Fruit fly (Drosophila melanogaster) whole organism, embryonic: Measurements from ENCODE around the gene AnxB9.

Source experiments
- Asciz ChIP-seq: fragments of 200-800 bp; sonication (Bioruptor generic); optimal IDR thresholded peaks from 2 replicates; lab custom pipeline; 2017; ENCODE audit warnings: missing biosample characterization, mild to moderate bottlenecking, missing genetic modification characterization, missing genetic modification reagents
- CG10209 ChIP-seq: fragments of 200-800 bp; sonication (Bioruptor generic); optimal IDR thresholded peaks from 3 replicates; lab custom pipeline; 2017; ENCODE audit warnings: missing biosample characterization, mild to moderate bottlenecking, missing genetic modification characterization, missing genetic modification reagents
- CG10462 ChIP-seq: fragments of 200-800 bp; sonication (Bioruptor generic); optimal IDR thresholded peaks from 2 replicates; lab custom pipeline; 2016; ENCODE audit warnings: missing biosample characterization, missing genetic modification characterization
- CG10543 ChIP-seq: fragments of 200-800 bp; sonication (Bioruptor generic); optimal IDR thresholded peaks from 3 replicates; lab custom pipeline; 2017; ENCODE audit warnings: missing biosample characterization, mild to moderate bottlenecking, missing genetic modification characterization, moderate library complexity
- CG11456 ChIP-seq: fragments of 200-800 bp; sonication (Bioruptor generic); IDR thresholded peaks from 3 replicates; pipeline ENCODE4 v1.3.6; 2022; ENCODE audit warnings: missing biosample characterization, missing genetic modification characterization
- CG11504 ChIP-seq: fragments of 200-800 bp; sonication (Bioruptor generic); optimal IDR thresholded peaks from 3 replicates; lab custom pipeline; 2019; ENCODE audit warnings: missing biosample characterization, mild to moderate bottlenecking, missing genetic modification characterization, moderate library complexity
- CG12659 ChIP-seq: fragments of 200-800 bp; sonication (Bioruptor generic); optimal IDR thresholded peaks from 3 replicates; lab custom pipeline; 2017; ENCODE audit warnings: mild to moderate bottlenecking, missing biosample characterization, missing genetic modification reagents, missing genetic modification characterization
- CG13123 ChIP-seq: fragments of 200-800 bp; sonication (Bioruptor generic); optimal IDR thresholded peaks from 2 replicates; lab custom pipeline; 2016; ENCODE audit warnings: missing biosample characterization, missing genetic modification characterization
- CG13287 ChIP-seq: fragments of 200-800 bp; sonication (Bioruptor generic); IDR thresholded peaks from 2 replicates; pipeline ENCODE4 v1.3.6; 2022; ENCODE audit warnings: missing biosample characterization, missing genetic modification characterization; ENCODE audit not compliant: partially characterized antibody
- CG13296 ChIP-seq: fragments of 200-800 bp; sonication (Bioruptor generic); optimal IDR thresholded peaks from 3 replicates; lab custom pipeline; 2018; ENCODE audit warnings: missing biosample characterization, mild to moderate bottlenecking, missing genetic modification characterization
- CG14014 ChIP-seq: fragments of 200-800 bp; sonication (Bioruptor generic); IDR thresholded peaks from 2 replicates; pipeline ENCODE4 v1.3.6; 2022; ENCODE audit warnings: missing biosample characterization, missing genetic modification characterization
- CG14050 ChIP-seq: fragments of 200-800 bp; sonication (Bioruptor generic); IDR thresholded peaks from 3 replicates; pipeline ENCODE4 v1.3.6; 2022; ENCODE audit warnings: missing biosample characterization, missing genetic modification characterization
- CG14667 ChIP-seq: fragments of 200-800 bp; sonication (Bioruptor generic); IDR thresholded peaks from 2 replicates; pipeline ENCODE4 v1.3.6; 2022; ENCODE audit warnings: missing biosample characterization, missing genetic modification characterization
- CG15601 ChIP-seq: fragments of 200-800 bp; sonication (Bioruptor generic); optimal IDR thresholded peaks from 3 replicates; lab custom pipeline; 2019; ENCODE audit warnings: missing biosample characterization, mild to moderate bottlenecking, missing genetic modification characterization, moderate library complexity
- CG16815 ChIP-seq: fragments of 200-800 bp; sonication (Bioruptor generic); optimal IDR thresholded peaks from 3 replicates; lab custom pipeline; 2017; ENCODE audit warnings: missing biosample characterization, mild to moderate bottlenecking, missing genetic modification characterization
- CG18619 ChIP-seq: fragments of 200-800 bp; sonication (Bioruptor generic); optimal IDR thresholded peaks from 3 replicates; lab custom pipeline; 2017; ENCODE audit warnings: missing biosample characterization, mild to moderate bottlenecking, missing genetic modification characterization
- CG30431 ChIP-seq: fragments of 200-800 bp; sonication (Bioruptor generic); optimal IDR thresholded peaks from 2 replicates; lab custom pipeline; 2017; ENCODE audit warnings: missing biosample characterization, missing genetic modification characterization
- CG3065 ChIP-seq: fragments of 200-800 bp; sonication (Bioruptor generic); optimal IDR thresholded peaks from 2 replicates; lab custom pipeline; 2016; ENCODE audit warnings: missing biosample characterization, missing genetic modification characterization
- CG32767 ChIP-seq: fragments of 200-800 bp; sonication (Bioruptor generic); IDR thresholded peaks from 2 replicates; pipeline ENCODE4 v1.3.6; 2022; ENCODE audit warnings: missing biosample characterization, missing genetic modification characterization
- CG4282 ChIP-seq: fragments of 200-800 bp; sonication (Bioruptor generic); optimal IDR thresholded peaks from 2 replicates; lab custom pipeline; 2016; ENCODE audit warnings: missing biosample characterization, missing genetic modification characterization
- CG6272 ChIP-seq: fragments of 200-800 bp; sonication (Bioruptor generic); IDR thresholded peaks from 2 replicates; pipeline ENCODE4 v1.3.6; 2022; ENCODE audit warnings: missing biosample characterization, missing genetic modification characterization
- CG8388 ChIP-seq: fragments of 200-800 bp; sonication (Bioruptor generic); optimal IDR thresholded peaks from 2 replicates; lab custom pipeline; 2019; ENCODE audit warnings: missing biosample characterization, mild to moderate bottlenecking, missing genetic modification characterization, moderate library complexity
- CG8944 ChIP-seq: fragments of 200-800 bp; sonication (Bioruptor generic); optimal IDR thresholded peaks from 3 replicates; lab custom pipeline; 2016; ENCODE audit warnings: missing biosample characterization, missing genetic modification characterization
- Doc2 ChIP-seq: fragments of 200-800 bp; sonication (Bioruptor generic); IDR thresholded peaks from 2 replicates; pipeline ENCODE4 v1.3.6; 2022; ENCODE audit warnings: missing biosample characterization, missing genetic modification characterization
- Gsc ChIP-seq: fragments of 200-800 bp; sonication (Bioruptor generic); IDR thresholded peaks from 2 replicates; pipeline ENCODE4 v1.3.6; 2022; ENCODE audit warnings: missing biosample characterization, missing genetic modification characterization
- H2.0 ChIP-seq: fragments of 200-800 bp; sonication (Bioruptor generic); IDR thresholded peaks from 2 replicates; pipeline ENCODE4 v1.3.6; 2022; ENCODE audit warnings: missing biosample characterization, missing genetic modification characterization
- HLH54F ChIP-seq: fragments of 200-800 bp; sonication (Bioruptor generic); optimal IDR thresholded peaks from 3 replicates; lab custom pipeline; 2016; ENCODE audit warnings: missing biosample characterization, missing genetic modification characterization
- Lpt ChIP-seq: fragments of >200 bp; optimal IDR thresholded peaks from 2 replicates; lab custom pipeline; 2018; ENCODE audit warnings: missing biosample characterization, missing genetic modification characterization
- NC2β ChIP-seq: fragments of 200-800 bp; sonication (Bioruptor generic); optimal IDR thresholded peaks from 2 replicates; lab custom pipeline; 2016; ENCODE audit warnings: missing biosample characterization, missing genetic modification characterization
- Nf-YC ChIP-seq: fragments of 200-800 bp; optimal IDR thresholded peaks from 3 replicates; lab custom pipeline; 2019; ENCODE audit warnings: missing biosample characterization, mild to moderate bottlenecking, missing genetic modification characterization, moderate library complexity
- Side ChIP-seq: fragments of 200-800 bp; sonication (Bioruptor generic); optimal IDR thresholded peaks from 2 replicates; lab custom pipeline; 2016; ENCODE audit warnings: missing biosample characterization, missing genetic modification characterization
- YL-1 ChIP-seq: fragments of 200-800 bp; sonication (Bioruptor generic); optimal IDR thresholded peaks from 3 replicates; lab custom pipeline; 2017; ENCODE audit warnings: missing biosample characterization, mild to moderate bottlenecking, missing genetic modification characterization
- ap ChIP-seq: fragments of 200-800 bp; sonication (Bioruptor generic); IDR thresholded peaks from 2 replicates; pipeline ENCODE4 v1.3.6; 2022; ENCODE audit warnings: missing biosample characterization, missing genetic modification characterization
- btn ChIP-seq: fragments of 200-800 bp; sonication (Bioruptor generic); optimal IDR thresholded peaks from 2 replicates; lab custom pipeline; 2016; ENCODE audit warnings: missing biosample characterization, missing genetic modification characterization
- ci ChIP-seq: fragments of 200-800 bp; sonication (Bioruptor generic); IDR thresholded peaks from 3 replicates; pipeline ENCODE4 v1.3.6; 2022; ENCODE audit warnings: missing biosample characterization, missing genetic modification characterization
- dan ChIP-seq: fragments of 200-800 bp; sonication (Bioruptor generic); IDR thresholded peaks from 2 replicates; pipeline ENCODE4 v1.3.6; 2022; ENCODE audit warnings: missing biosample characterization, missing genetic modification characterization
- gro ChIP-seq: fragments of 200-800 bp; sonication (Bioruptor generic); optimal IDR thresholded peaks from 2 replicates; lab custom pipeline; 2016; ENCODE audit warnings: missing biosample characterization, missing genetic modification characterization
- her ChIP-seq: fragments of 200-800 bp; sonication (Bioruptor generic); optimal IDR thresholded peaks from 2 replicates; lab custom pipeline; 2016; ENCODE audit warnings: missing biosample characterization, missing genetic modification characterization
- hth ChIP-seq: fragments of >200 bp; optimal IDR thresholded peaks from 2 replicates; lab custom pipeline; 2017; ENCODE audit warnings: inconsistent platforms
- jigr1 ChIP-seq: fragments of 200-800 bp; sonication (Bioruptor generic); IDR thresholded peaks from 3 replicates; pipeline ENCODE4 v1.3.6; 2022; ENCODE audit warnings: missing biosample characterization, missing genetic modification characterization
- klu ChIP-seq: fragments of 200-800 bp; sonication (Bioruptor generic); IDR thresholded peaks from 2 replicates; pipeline ENCODE4 v1.3.6; 2022; ENCODE audit warnings: missing biosample characterization, missing genetic modification characterization
- knrl ChIP-seq: fragments of 200-800 bp; sonication (Bioruptor generic); IDR thresholded peaks from 3 replicates; pipeline ENCODE4 v1.3.6; 2022; ENCODE audit warnings: missing biosample characterization, missing genetic modification characterization; ENCODE audit not compliant: partially characterized antibody
- lab ChIP-seq: fragments of 200-800 bp; sonication (Bioruptor generic); optimal IDR thresholded peaks from 3 replicates; lab custom pipeline; 2017; ENCODE audit warnings: missing biosample characterization, missing genetic modification characterization, mild to moderate bottlenecking, moderate library complexity, missing genetic modification reagents
- lov ChIP-seq, 2 experiments: fragments of 200-800 bp in 1 of 2; fragments of >200 bp in 1 of 2; sonication (Bioruptor generic) in 1 of 2; IDR thresholded peaks in 1 of 2; optimal IDR thresholded peaks in 1 of 2; 2 replicates in 1 of 2; 3 replicates in 1 of 2; pipeline versions ENCODE4 v1.3.6 to Lab custom; 2017 to 2022; ENCODE audit warnings: missing biosample characterization in 1 of 2, missing genetic modification characterization in 1 of 2
- mirr ChIP-seq: fragments of 200-800 bp; sonication (Bioruptor generic); optimal IDR thresholded peaks from 3 replicates; lab custom pipeline; 2018; ENCODE audit warnings: missing biosample characterization, mild to moderate bottlenecking, missing genetic modification characterization
- schlank ChIP-seq: fragments of 200-800 bp; sonication (Bioruptor generic); optimal IDR thresholded peaks from 2 replicates; lab custom pipeline; 2018; ENCODE audit warnings: missing biosample characterization, mild to moderate bottlenecking, missing genetic modification characterization
- slp2 ChIP-seq: fragments of 200-800 bp; sonication (Bioruptor generic); optimal IDR thresholded peaks from 2 replicates; lab custom pipeline; 2016; ENCODE audit warnings: missing biosample characterization, missing genetic modification characterization
- sna ChIP-seq: fragments of 200-800 bp; sonication (Bioruptor generic); IDR thresholded peaks from 2 replicates; pipeline ENCODE4 v1.3.6; 2022; ENCODE audit warnings: missing biosample characterization, missing genetic modification characterization; ENCODE audit not compliant: partially characterized antibody
- sug ChIP-seq: fragments of 200-800 bp; optimal IDR thresholded peaks from 2 replicates; lab custom pipeline; 2019; ENCODE audit warnings: missing biosample characterization, mild to moderate bottlenecking, missing genetic modification characterization, moderate library complexity

The AnxB9 gene

DNA sequence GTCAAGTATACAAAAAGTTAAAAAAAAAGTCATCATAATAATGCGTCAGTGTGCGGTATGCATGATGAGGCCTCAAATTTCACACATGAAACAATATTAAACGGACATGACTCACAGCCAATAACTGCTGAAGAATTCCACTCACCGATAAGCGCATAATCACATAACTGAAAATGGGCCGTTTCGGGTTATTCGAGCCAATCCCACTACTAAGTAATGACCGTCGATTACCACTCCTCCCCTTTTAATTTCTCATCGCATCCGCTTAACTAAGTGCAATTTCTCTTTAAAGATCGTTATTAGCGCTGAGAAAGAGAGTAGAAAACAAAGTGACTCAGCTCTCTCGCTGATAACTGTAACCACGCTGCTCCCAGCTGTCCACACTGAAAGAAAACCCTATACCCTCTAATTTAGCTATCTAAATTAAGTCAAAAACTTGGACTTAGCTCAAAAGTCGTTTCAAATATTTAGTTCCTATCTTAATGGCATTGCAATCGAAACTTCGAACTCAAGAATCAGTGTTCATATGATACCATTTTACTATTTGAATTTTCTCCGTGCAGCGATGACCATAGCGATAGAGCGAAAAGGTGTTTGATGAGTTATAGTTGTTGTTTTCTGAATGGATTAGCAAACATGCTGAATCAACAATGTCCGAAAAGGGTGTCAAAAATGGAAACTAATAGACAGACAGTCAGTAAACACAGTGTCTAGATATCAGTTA lies 47.9 kb downstream of the AnxB9 start (continued):
- peak; percentile 73 for TF ChIP-seq CG14667 (GFP tag; lab: Robert Waterston, UW)
- peak; percentile 46; the same call in 1 of the 3 replicates for TF ChIP-seq jigr1
- TF ChIP-seq CG10209 (GFP tag; lab: Kevin White, UChicago) = peak; percentile 88
- TF ChIP-seq CG18619 (GFP tag; lab: Kevin White, UChicago) = peak; percentile 88
- TF ChIP-seq Side (GFP tag; lab: Kevin White, UChicago) = peak; percentile 87
- no peak for TF ChIP-seq Doc2 (GFP tag; lab: Robert Waterston, UW)
- TF ChIP-seq CG15601 (tag; lab: Kevin White, UChicago) = peak; percentile 79
- TF ChIP-seq sna (GFP tag; lab: Robert Waterston, UW) = no peak
- peak; percentile 45 for TF ChIP-seq CG16815 (GFP tag; lab: Kevin White, UChicago)
- peak; percentile 74 for TF ChIP-seq CG10462
- TF ChIP-seq CG13296 = peak; percentile 79
- no peak for TF ChIP-seq knrl
- peak; percentile 87 for TF ChIP-seq btn (GFP tag; lab: Kevin White, UChicago)
- no peak for TF ChIP-seq hth (lab: Kevin White, UChicago)
- peak; percentile 78 for TF ChIP-seq CG3065
- TF ChIP-seq Lpt (GFP tag; lab: Kevin White, UChicago) = no peak
- TF ChIP-seq her (GFP tag; lab: Kevin White, UChicago) = peak; percentile 90
- TF ChIP-seq Gsc (GFP tag; lab: Robert Waterston, UW) = 0 out of 2 replicates have a peak, but pooled peaks have one; percentile 24
- peak; percentile 45 for TF ChIP-seq YL-1 (GFP tag; lab: Kevin White, UChicago)
- TF ChIP-seq slp2 = peak; percentile 86
- peak; percentile 86 for TF ChIP-seq CG12659 (GFP tag; lab: Kevin White, UChicago)
- TF ChIP-seq CG30431 (GFP tag; lab: Kevin White, UChicago) = peak; percentile 78
- TF ChIP-seq CG6272 (GFP tag; lab: Robert Waterston, UW) = peak; percentile 61
- TF ChIP-seq CG14014 (GFP tag; lab: Robert Waterston, UW) = peak; percentile 83
- peak; percentile 71; the same call in 1 of the 2 replicates for TF ChIP-seq CG32767 (GFP tag; lab: Robert Waterston, UW)
- peak; percentile 89 for TF ChIP-seq CG8388 (GFP tag; lab: Kevin White, UChicago)
- TF ChIP-seq lab (GFP tag; lab: Kevin White, UChicago) = no peak
- peak; percentile 94 for TF ChIP-seq gro (GFP tag; lab: Kevin White, UChicago)
- TF ChIP-seq dan (GFP tag; lab: Robert Waterston, UW) = peak; percentile 47; the same call in 1 of the 2 replicates
- peak; percentile 80 for TF ChIP-seq CG13123 (GFP tag; lab: Kevin White, UChicago)
- TF ChIP-seq HLH54F (GFP tag; lab: Kevin White, UChicago) = peak; percentile 88
- peak; percentile 94 for TF ChIP-seq ci (GFP tag; lab: Robert Waterston, UW)
- TF ChIP-seq mirr (GFP tag; lab: Kevin White, UChicago) = no peak
- peak; percentile 74 for TF ChIP-seq CG14050 (GFP tag; lab: Robert Waterston, UW)
- TF ChIP-seq CG8944 (GFP tag; lab: Kevin White, UChicago) = peak; percentile 61
- peak; percentile 83 for TF ChIP-seq CG4282 (GFP tag; lab: Kevin White, UChicago)
- peak; percentile 81 for TF ChIP-seq Asciz (GFP tag; lab: Kevin White, UChicago)
- TF ChIP-seq CG11504 (tag; lab: Kevin White, UChicago) = peak; percentile 92
- peak; percentile 67 for TF ChIP-seq klu (GFP tag; lab: Robert Waterston, UW)
- no peak for TF ChIP-seq lov (optimal IDR thresholded peaks at IDR 0.05; lab: Kevin White, UChicago)
- TF ChIP-seq lov (GFP tag; IDR thresholded peaks at IDR 0.05; lab: Robert Waterston, UW) = peak; percentile 55; the same call in 1 of the 3 replicates
- peak; percentile 89 for TF ChIP-seq NC2β (GFP tag; lab: Kevin White, UChicago)
- TF ChIP-seq schlank (tag; lab: Kevin White, UChicago) = peak; percentile 72
- no peak for TF ChIP-seq CG13287 (GFP tag; lab: Robert Waterston, UW)
- TF ChIP-seq sug = peak; percentile 61
- TF ChIP-seq ap (GFP tag; lab: Robert Waterston, UW) = peak; percentile 78
- TF ChIP-seq CG10543 = no peak
- peak; percentile 83 for TF ChIP-seq H2.0 (GFP tag; lab: Robert Waterston, UW)
- TF ChIP-seq Nf-YC (tag; lab: Kevin White, UChicago) = peak; percentile 86
- TF ChIP-seq CG11456 = peak; percentile 89
